Worm (Caenorhabditis elegans) whole organism, L4/young adult: ENCODE data around the gene Y46E12BL.2.

ENCODE experiments used
- W03F9.2 ChIP-seq: fragments of 150-350 bp; optimal IDR thresholded peaks from 2 replicates; lab custom pipeline; 2014; ENCODE audit warnings: missing biosample characterization, missing genetic modification characterization
- him-1 ChIP-seq: sonication (generic microtip); optimal IDR thresholded peaks from 2 replicates; lab custom pipeline; 2016; ENCODE audit warnings: missing genotype, missing genetic modification reagents, missing genetic modification characterization, missing compliant biosample characterization

- TF ChIP-seq him-1 (tag; lab: Kevin White, UChicago) = peak; percentile 8
- TF ChIP-seq W03F9.2 (tag; lab: Kevin White, UChicago) = no peak
Observed at ce11 chrII:15255801-15256200, 23.1 kb downstream of the Y46E12BL.2 start.
